Fruit fly (Drosophila melanogaster) whole organism, prepupa: ENCODE data around the gene APC4.

Experiments used
- CG10631 ChIP-seq: fragments of 200-800 bp; sonication (Bioruptor generic); optimal IDR thresholded peaks from 2 replicates; lab custom pipeline; 2016; ENCODE audit warnings: missing biosample characterization, missing genetic modification characterization
- CG10669 ChIP-seq: fragments of 200-800 bp; sonication (Bioruptor generic); optimal IDR thresholded peaks from 3 replicates; lab custom pipeline; 2018; ENCODE audit warnings: missing biosample characterization, mild to moderate bottlenecking, missing genetic modification characterization, moderate library complexity
- CG11762 ChIP-seq: fragments of 200-800 bp; sonication (Bioruptor generic); optimal IDR thresholded peaks from 3 replicates; lab custom pipeline; 2016; ENCODE audit warnings: missing biosample characterization, missing genetic modification characterization; ENCODE audit not compliant: insufficient read depth
- CG31627 ChIP-seq: fragments of 200-800 bp; sonication (Bioruptor generic); optimal IDR thresholded peaks from 3 replicates; lab custom pipeline; 2016; ENCODE audit warnings: missing biosample characterization, missing genetic modification characterization
- CG34406 ChIP-seq: fragments of 200-800 bp; sonication (Bioruptor generic); optimal IDR thresholded peaks from 3 replicates; lab custom pipeline; 2016; ENCODE audit warnings: missing biosample characterization, missing genetic modification characterization
- CG3919 ChIP-seq: fragments of 200-800 bp; sonication (Bioruptor generic); optimal IDR thresholded peaks from 3 replicates; lab custom pipeline; 2016; ENCODE audit warnings: missing biosample characterization, missing genetic modification characterization
- CG6163 ChIP-seq: fragments of 200-800 bp; sonication (Bioruptor generic); IDR thresholded peaks from 3 replicates; pipeline ENCODE4 v1.3.6; 2022; ENCODE audit warnings: missing biosample characterization, missing genetic modification characterization
- CG6808 ChIP-seq: fragments of 200-800 bp; sonication (Bioruptor generic); optimal IDR thresholded peaks from 3 replicates; lab custom pipeline; 2017; ENCODE audit warnings: missing biosample characterization, missing genetic modification characterization, mild to moderate bottlenecking, moderate library complexity, missing genetic modification reagents
- CG6854 ChIP-seq: fragments of 200-800 bp; sonication (Bioruptor generic); optimal IDR thresholded peaks from 2 replicates; lab custom pipeline; 2017; ENCODE audit warnings: missing biosample characterization, mild to moderate bottlenecking, missing genetic modification characterization
- CG7368 ChIP-seq: fragments of 200-800 bp; sonication (Bioruptor generic); optimal IDR thresholded peaks from 3 replicates; lab custom pipeline; 2016; ENCODE audit warnings: missing biosample characterization, missing genetic modification characterization
- CG8632 ChIP-seq: fragments of 200-800 bp; sonication (Bioruptor generic); optimal IDR thresholded peaks from 3 replicates; lab custom pipeline; 2016; ENCODE audit warnings: missing biosample characterization, missing genetic modification characterization
- Lpt ChIP-seq: fragments of 200-800 bp; sonication (Bioruptor generic); optimal IDR thresholded peaks from 3 replicates; lab custom pipeline; 2016; ENCODE audit warnings: missing biosample characterization, missing genetic modification characterization
- Met ChIP-seq: fragments of 200-800 bp; sonication (Bioruptor generic); optimal IDR thresholded peaks from 3 replicates; lab custom pipeline; 2016; ENCODE audit warnings: missing biosample characterization, missing genetic modification characterization
- OdsH ChIP-seq: fragments of 200-800 bp; sonication (Bioruptor generic); optimal IDR thresholded peaks from 3 replicates; lab custom pipeline; 2016; ENCODE audit warnings: missing biosample characterization, missing genetic modification characterization
- Sox14 ChIP-seq: fragments of 200-800 bp; sonication (Bioruptor generic); optimal IDR thresholded peaks from 3 replicates; lab custom pipeline; 2016; ENCODE audit warnings: missing biosample characterization, missing genetic modification characterization
- achi ChIP-seq: fragments of 200-800 bp; sonication (Bioruptor generic); optimal IDR thresholded peaks from 3 replicates; lab custom pipeline; 2016; ENCODE audit warnings: missing biosample characterization, missing genetic modification characterization
- dsx ChIP-seq: fragments of 200-800 bp; optimal IDR thresholded peaks from 3 replicates; lab custom pipeline; 2019; ENCODE audit warnings: missing biosample characterization, mild to moderate bottlenecking, missing genetic modification characterization, moderate library complexity; ENCODE audit not compliant: poor library complexity, severe bottlenecking
- esn ChIP-seq: fragments of 200-800 bp; sonication (Bioruptor generic); optimal IDR thresholded peaks from 2 replicates; lab custom pipeline; 2016; ENCODE audit warnings: missing biosample characterization, mild to moderate bottlenecking, missing genetic modification characterization, moderate library complexity
- lz ChIP-seq: fragments of 200-800 bp; sonication (Bioruptor generic); optimal IDR thresholded peaks from 3 replicates; lab custom pipeline; 2016; ENCODE audit warnings: missing biosample characterization, missing genetic modification characterization
- topi ChIP-seq: fragments of 200-800 bp; sonication (Bioruptor generic); optimal IDR thresholded peaks from 3 replicates; lab custom pipeline; 2016; ENCODE audit warnings: missing biosample characterization, missing genetic modification characterization

The APC4 gene

dm6 chrX:9134922-9135453 lies 52.3 kb downstream of the APC4 start, which contains the start of gene fend (continued):
- TF ChIP-seq CG10669 (GFP tag; lab: Kevin White, UChicago) (peak; percentile 40), esn (GFP tag; lab: Kevin White, UChicago) (peak; percentile 31), CG10631 (GFP tag; lab: Kevin White, UChicago) (no peak), dsx (GFP tag; lab: Kevin White, UChicago) (peak; percentile 24), CG31627 (GFP tag; lab: Kevin White, UChicago) (no peak), Sox14 (peak; percentile 16), CG6808 (GFP tag; lab: Kevin White, UChicago) (peak; percentile 49), OdsH (peak; percentile 19), CG8632 (no peak), CG34406 (GFP tag; lab: Kevin White, UChicago) (peak; percentile 26), CG6163 (GFP tag; lab: Robert Waterston, UW) (0 out of 3 replicates have a peak, but pooled peaks have one; percentile 6), CG7368 (no peak), CG11762 (no peak), achi (GFP tag; lab: Kevin White, UChicago) (peak; percentile 34), Met (GFP tag; lab: Kevin White, UChicago) (peak; percentile 2), topi (peak; percentile 11), lz (GFP tag; lab: Kevin White, UChicago) (peak; percentile 24), CG6854 (GFP tag; lab: Kevin White, UChicago) (no peak), CG3919 (GFP tag; lab: Kevin White, UChicago) (no peak), Lpt (GFP tag; lab: Kevin White, UChicago) (peak; percentile 4)
- TF ChIP-seq, all 60 proteins: peak for 27
